Fruit fly (Drosophila melanogaster): ENCODE data around the gene CG6126.

DNA sequence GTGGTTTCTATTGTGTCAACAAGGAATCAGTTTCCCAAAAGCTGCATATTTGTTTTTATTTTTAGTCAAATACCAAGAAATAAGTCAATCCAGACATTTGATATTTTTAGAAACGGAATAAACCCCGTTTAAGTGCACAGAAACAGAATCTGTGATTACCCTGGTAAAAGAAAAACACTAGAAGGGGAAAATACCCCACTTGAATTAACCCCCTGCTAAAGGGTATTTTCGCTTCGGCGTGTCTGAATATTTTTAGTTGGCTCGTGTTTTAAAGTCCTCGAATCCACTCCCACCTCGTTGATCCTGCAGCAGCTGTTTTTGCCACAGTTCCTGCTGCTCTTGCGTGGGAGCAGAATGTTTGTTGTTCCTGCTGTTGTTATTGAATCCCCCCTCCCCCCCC, 15.1 kb downstream of the CG6126 start:
- TF ChIP-seq usp (GFP tag; optimal IDR thresholded peaks at IDR 0.05) (no peak), CG8478 (optimal IDR thresholded peaks at IDR 0.05) (no peak), psq (optimal IDR thresholded peaks at IDR 0.05) (no peak), Dll (optimal IDR thresholded peaks at IDR 0.05) (no peak), EcR (GFP tag; optimal IDR thresholded peaks at IDR 0.05) (no peak)

Measured in whole organism.